Fruit fly (Drosophila melanogaster) whole organism, embryonic: ENCODE data around the gene pygo.

Source experiments
- Aef1 ChIP-seq: fragments of 200-800 bp; sonication (Bioruptor generic); IDR thresholded peaks from 3 replicates; pipeline ENCODE4 v1.3.6; 2022; ENCODE audit warnings: missing biosample characterization, missing genetic modification characterization
- C15 ChIP-seq: fragments of 200-800 bp; sonication (Bioruptor generic); IDR thresholded peaks from 3 replicates; pipeline ENCODE4 v1.3.6; 2022; ENCODE audit warnings: missing biosample characterization, missing genetic modification characterization
- CG10979 ChIP-seq: fragments of 200-800 bp; sonication (Bioruptor generic); optimal IDR thresholded peaks from 2 replicates; lab custom pipeline; 2018; ENCODE audit warnings: missing biosample characterization, mild to moderate bottlenecking, missing genetic modification characterization, moderate library complexity
- CG11723 ChIP-seq: fragments of 200-800 bp; sonication (Bioruptor generic); optimal IDR thresholded peaks from 2 replicates; lab custom pipeline; 2017; ENCODE audit warnings: missing biosample characterization, mild to moderate bottlenecking, missing genetic modification characterization
- CG12299 ChIP-seq: fragments of 200-800 bp; sonication (Bioruptor generic); optimal IDR thresholded peaks from 2 replicates; lab custom pipeline; 2018; ENCODE audit warnings: missing biosample characterization, mild to moderate bottlenecking, missing genetic modification characterization
- CG12391 ChIP-seq: fragments of 200-800 bp; sonication (Bioruptor generic); optimal IDR thresholded peaks from 3 replicates; lab custom pipeline; 2018; ENCODE audit warnings: missing biosample characterization, mild to moderate bottlenecking, missing genetic modification characterization, moderate library complexity
- CG15011 ChIP-seq: fragments of 200-800 bp; sonication (Bioruptor generic); optimal IDR thresholded peaks from 3 replicates; lab custom pipeline; 2018; ENCODE audit warnings: missing biosample characterization, mild to moderate bottlenecking, missing genetic modification characterization
- CG15696 ChIP-seq: fragments of 200-800 bp; sonication (Bioruptor generic); optimal IDR thresholded peaks from 2 replicates; lab custom pipeline; 2019; ENCODE audit warnings: missing biosample characterization, mild to moderate bottlenecking, missing genetic modification characterization, moderate library complexity
- CG1647 ChIP-seq: fragments of 200-800 bp; sonication (Bioruptor generic); optimal IDR thresholded peaks from 3 replicates; lab custom pipeline; 2016; ENCODE audit warnings: missing biosample characterization, missing genetic modification characterization
- CG16863 ChIP-seq: fragments of 200-800 bp; sonication (Bioruptor generic); optimal IDR thresholded peaks from 3 replicates; lab custom pipeline; 2016; ENCODE audit warnings: missing biosample characterization, missing genetic modification characterization
- CG17612 ChIP-seq: fragments of 200-800 bp; sonication (Bioruptor generic); IDR thresholded peaks from 2 replicates; pipeline ENCODE4 v1.3.6; 2022; ENCODE audit warnings: missing biosample characterization, missing genetic modification characterization
- CG1792 ChIP-seq: fragments of 200-800 bp; sonication (Bioruptor generic); optimal IDR thresholded peaks from 2 replicates; lab custom pipeline; 2016; ENCODE audit warnings: missing biosample characterization, missing genetic modification characterization
- CG1832 ChIP-seq: fragments of 200-800 bp; sonication (Bioruptor generic); optimal IDR thresholded peaks from 2 replicates; lab custom pipeline; 2017; ENCODE audit warnings: missing biosample characterization, mild to moderate bottlenecking, missing genetic modification characterization, inconsistent platforms
- CG34224 ChIP-seq: fragments of 200-800 bp; sonication (Bioruptor generic); IDR thresholded peaks from 3 replicates; pipeline ENCODE4 v1.3.6; 2022; ENCODE audit warnings: missing biosample characterization, missing genetic modification characterization; ENCODE audit not compliant: partially characterized antibody
- CG4707 ChIP-seq: fragments of 200-800 bp; sonication (Bioruptor generic); optimal IDR thresholded peaks from 2 replicates; lab custom pipeline; 2018; ENCODE audit warnings: missing biosample characterization, mild to moderate bottlenecking, missing genetic modification characterization, moderate library complexity
- CG6689 ChIP-seq: fragments of 200-800 bp; sonication (Bioruptor generic); IDR thresholded peaks from 2 replicates; pipeline ENCODE4 v1.3.6; 2022; ENCODE audit warnings: missing biosample characterization, missing genetic modification characterization
- CG6854 ChIP-seq: fragments of 200-800 bp; sonication (Bioruptor generic); optimal IDR thresholded peaks from 3 replicates; lab custom pipeline; 2017; ENCODE audit warnings: missing biosample characterization, mild to moderate bottlenecking, missing genetic modification characterization
- CG7928 ChIP-seq: fragments of 200-800 bp; sonication (Bioruptor generic); optimal IDR thresholded peaks from 2 replicates; lab custom pipeline; 2017; ENCODE audit warnings: missing biosample characterization, mild to moderate bottlenecking, missing genetic modification characterization
- CG7987 ChIP-seq: fragments of 200-800 bp; sonication (Bioruptor generic); optimal IDR thresholded peaks from 2 replicates; lab custom pipeline; 2018; ENCODE audit warnings: missing biosample characterization, mild to moderate bottlenecking, missing genetic modification characterization, moderate library complexity
- CG9215 ChIP-seq: fragments of 200-800 bp; sonication (Bioruptor generic); IDR thresholded peaks from 2 replicates; pipeline ENCODE4 v1.3.6; 2022; ENCODE audit warnings: missing biosample characterization, missing genetic modification characterization
- CG9932 ChIP-seq: fragments of 200-800 bp; sonication (Bioruptor generic); IDR thresholded peaks from 2 replicates; pipeline ENCODE4 v1.3.6; 2022; ENCODE audit warnings: missing biosample characterization, missing genetic modification characterization
- CTCF ChIP-seq: fragments of 200-800 bp; sonication (Bioruptor generic); optimal IDR thresholded peaks from 2 replicates; lab custom pipeline; 2017; ENCODE audit warnings: missing biosample characterization, mild to moderate bottlenecking, missing genetic modification characterization, moderate library complexity
- Dip3 ChIP-seq: fragments of 200-800 bp; sonication (Bioruptor generic); optimal IDR thresholded peaks from 3 replicates; lab custom pipeline; 2016; ENCODE audit warnings: missing biosample characterization, missing genetic modification characterization
- E2f1 ChIP-seq: fragments of 200-800 bp; sonication (Bioruptor generic); IDR thresholded peaks from 2 replicates; pipeline ENCODE4 v1.3.6; 2022; ENCODE audit warnings: missing biosample characterization, missing genetic modification characterization
- Fer1 ChIP-seq: fragments of 200-800 bp; sonication (Bioruptor generic); optimal IDR thresholded peaks from 2 replicates; lab custom pipeline; 2017; ENCODE audit warnings: missing biosample characterization, mild to moderate bottlenecking, missing genetic modification characterization
- HLH4C ChIP-seq: fragments of 200-800 bp; sonication (Bioruptor generic); IDR thresholded peaks from 3 replicates; pipeline ENCODE4 v1.3.6; 2022; ENCODE audit warnings: missing biosample characterization, missing genetic modification characterization; ENCODE audit not compliant: partially characterized antibody
- Kr ChIP-seq: fragments of 200-800 bp; sonication (Bioruptor generic); optimal IDR thresholded peaks from 2 replicates; lab custom pipeline; 2017; ENCODE audit warnings: missing biosample characterization, mild to moderate bottlenecking, missing genetic modification characterization
- MBD-R2 ChIP-seq: fragments of 200-800 bp; sonication (Bioruptor generic); IDR thresholded peaks from 2 replicates; pipeline ENCODE4 v1.3.6; 2022; ENCODE audit warnings: missing biosample characterization, missing genetic modification characterization
- NC2β ChIP-seq: fragments of 200-800 bp; sonication (Bioruptor generic); optimal IDR thresholded peaks from 2 replicates; lab custom pipeline; 2016; ENCODE audit warnings: missing biosample characterization, missing genetic modification characterization
- Poxn ChIP-seq: fragments of 200-800 bp; sonication (Bioruptor generic); IDR thresholded peaks from 2 replicates; pipeline ENCODE4 v1.3.6; 2022; ENCODE audit warnings: missing biosample characterization, missing genetic modification characterization
- Scr ChIP-seq: fragments of 200-800 bp; sonication (Bioruptor generic); IDR thresholded peaks from 2 replicates; pipeline ENCODE4 v1.3.6; 2022; ENCODE audit warnings: missing biosample characterization, missing genetic modification characterization; ENCODE audit not compliant: partially characterized antibody
- Spps ChIP-seq: fragments of 200-800 bp; sonication (Bioruptor generic); optimal IDR thresholded peaks from 2 replicates; lab custom pipeline; 2018; ENCODE audit warnings: missing biosample characterization, mild to moderate bottlenecking, missing genetic modification characterization
- Ssrp ChIP-seq: fragments of 200-800 bp; sonication (Bioruptor generic); optimal IDR thresholded peaks from 2 replicates; lab custom pipeline; 2018; ENCODE audit warnings: missing biosample characterization, mild to moderate bottlenecking, missing genetic modification characterization, moderate library complexity
- YL-1 ChIP-seq: fragments of 200-800 bp; sonication (Bioruptor generic); optimal IDR thresholded peaks from 3 replicates; lab custom pipeline; 2017; ENCODE audit warnings: missing biosample characterization, mild to moderate bottlenecking, missing genetic modification characterization
- ase ChIP-seq: fragments of 200-800 bp; sonication (Bioruptor generic); IDR thresholded peaks from 3 replicates; pipeline ENCODE4 v1.3.6; 2022; ENCODE audit warnings: missing biosample characterization, missing genetic modification characterization
- chif ChIP-seq, 2 experiments: fragments of 200-800 bp; sonication (Bioruptor generic); optimal IDR thresholded peaks; 3 replicates each; lab custom pipeline; 2016; ENCODE audit warnings: missing biosample characterization in 2 of 2, missing genetic modification characterization in 2 of 2
- crc ChIP-seq: fragments of 200-800 bp; sonication (Bioruptor generic); optimal IDR thresholded peaks from 2 replicates; lab custom pipeline; 2016; ENCODE audit warnings: missing biosample characterization, missing genetic modification characterization
- emc ChIP-seq: fragments of 200-800 bp; sonication (Bioruptor generic); optimal IDR thresholded peaks from 2 replicates; lab custom pipeline; 2016; ENCODE audit warnings: missing biosample characterization, missing genetic modification characterization
- ewg ChIP-seq: fragments of 200-800 bp; sonication (Bioruptor generic); optimal IDR thresholded peaks from 3 replicates; lab custom pipeline; 2017; ENCODE audit warnings: mild to moderate bottlenecking, missing biosample characterization, missing genetic modification reagents, missing genetic modification characterization
- ham ChIP-seq: fragments of 200-800 bp; sonication (Bioruptor generic); IDR thresholded peaks from 2 replicates; pipeline ENCODE4 v1.3.6; 2022; ENCODE audit warnings: missing biosample characterization, missing genetic modification characterization
- inv ChIP-seq: fragments of 200-800 bp; sonication (Bioruptor generic); IDR thresholded peaks from 2 replicates; pipeline ENCODE4 v1.3.6; 2022; ENCODE audit warnings: missing biosample characterization, missing genetic modification characterization; ENCODE audit not compliant: partially characterized antibody
- lola ChIP-seq, 3 experiments: fragments of >200 bp in 2 of 3; fragments of 200-800 bp in 1 of 3; sonication (Bioruptor generic) in 1 of 3; optimal IDR thresholded peaks; 2 replicates each; lab custom pipeline; 2017 to 2019; ENCODE audit warnings: missing biosample characterization in 3 of 3, missing genetic modification characterization in 3 of 3, mild to moderate bottlenecking in 1 of 3, moderate library complexity in 1 of 3
- mld ChIP-seq: fragments of 200-800 bp; sonication (Bioruptor generic); IDR thresholded peaks from 3 replicates; pipeline ENCODE4 v1.3.6; 2022; ENCODE audit warnings: missing biosample characterization, missing genetic modification characterization; ENCODE audit not compliant: partially characterized antibody
- nau ChIP-seq: fragments of 200-800 bp; sonication (Bioruptor generic); optimal IDR thresholded peaks from 3 replicates; lab custom pipeline; 2017; ENCODE audit warnings: missing biosample characterization, mild to moderate bottlenecking, missing genetic modification characterization, missing genetic modification reagents
- odd ChIP-seq: fragments of 200-800 bp; sonication (Bioruptor generic); optimal IDR thresholded peaks from 2 replicates; lab custom pipeline; 2017; ENCODE audit warnings: missing biosample characterization, mild to moderate bottlenecking, missing genetic modification characterization
- org-1 ChIP-seq: fragments of 200-800 bp; sonication (Bioruptor generic); optimal IDR thresholded peaks from 2 replicates; lab custom pipeline; 2017; ENCODE audit warnings: missing biosample characterization, missing genetic modification characterization
- seq ChIP-seq: fragments of 200-800 bp; sonication (Bioruptor generic); IDR thresholded peaks from 2 replicates; pipeline ENCODE4 v1.3.6; 2022; ENCODE audit warnings: missing biosample characterization, missing genetic modification characterization
- ssp ChIP-seq: fragments of 200-800 bp; sonication (Bioruptor generic); IDR thresholded peaks from 2 replicates; pipeline ENCODE4 v1.3.6; 2022; ENCODE audit warnings: missing biosample characterization, missing genetic modification characterization
- stc ChIP-seq: fragments of 200-800 bp; sonication (Bioruptor generic); IDR thresholded peaks from 2 replicates; pipeline ENCODE4 v1.3.6; 2022; ENCODE audit warnings: missing biosample characterization, missing genetic modification characterization
- zen ChIP-seq: fragments of 200-800 bp; sonication (Bioruptor generic); optimal IDR thresholded peaks from 3 replicates; lab custom pipeline; 2018; ENCODE audit warnings: missing biosample characterization, mild to moderate bottlenecking, missing genetic modification characterization, moderate library complexity
- zfh1 ChIP-seq: fragments of 200-800 bp; sonication (Bioruptor generic); IDR thresholded peaks from 3 replicates; pipeline ENCODE4 v1.3.6; 2022; ENCODE audit warnings: missing biosample characterization, missing genetic modification characterization

pygo gene

dm6 chr3R:31608438-31609188, 28.1 kb upstream of the pygo start (continued):
- TF ChIP-seq CG15011 (GFP tag; lab: Kevin White, UChicago) (no peak), Spps (tag; lab: Kevin White, UChicago) (no peak), Fer1 (peak; percentile 13), HLH4C (no peak), CG11723 (no peak), CG7987 (GFP tag; lab: Kevin White, UChicago) (no peak), stc (no peak), C15 (GFP tag; lab: Robert Waterston, UW) (no peak), E2f1 (GFP tag; lab: Robert Waterston, UW) (no peak), CG9932 (GFP tag; lab: Robert Waterston, UW) (no peak), CG12299 (tag; lab: Kevin White, UChicago) (peak; percentile 15), ssp (no peak), CG7928 (GFP tag; lab: Kevin White, UChicago) (no peak), inv (GFP tag; lab: Robert Waterston, UW) (no peak), Scr (GFP tag; lab: Robert Waterston, UW) (no peak), ewg (no peak), Ssrp (no peak), ase (GFP tag; lab: Robert Waterston, UW) (no peak), ham (no peak), nau (no peak), CG15696 (tag; lab: Kevin White, UChicago) (no peak), odd (GFP tag; lab: Kevin White, UChicago) (no peak), CG17612 (no peak), Kr (no peak), NC2β (GFP tag; lab: Kevin White, UChicago) (no peak), zfh1 (GFP tag; lab: Robert Waterston, UW) (no peak), CG1647 (no peak), CG9215 (GFP tag; lab: Robert Waterston, UW) (no peak), emc (GFP tag; lab: Kevin White, UChicago) (no peak), CG10979 (tag; lab: Kevin White, UChicago) (no peak), CTCF (GFP tag; lab: Kevin White, UChicago) (no peak), CG12391 (tag; lab: Kevin White, UChicago) (no peak), Dip3 (GFP tag; lab: Kevin White, UChicago) (no peak), org-1 (GFP tag; lab: Kevin White, UChicago) (no peak), Aef1 (GFP tag; lab: Robert Waterston, UW) (no peak), mld (no peak), YL-1 (peak; percentile 43), chif (GFP tag; optimal IDR thresholded peaks at IDR 0.05; lab: Kevin White, UChicago) (no peak), seq (GFP tag; lab: Robert Waterston, UW) (no peak), lola (GFP tag; optimal IDR thresholded peaks at IDR 0.05; lab: Kevin White, UChicago) (peak in 1 of 3 experiments; percentile 66), CG6854 (GFP tag; lab: Kevin White, UChicago) (no peak), MBD-R2 (GFP tag; lab: Robert Waterston, UW) (no peak), crc (GFP tag; lab: Kevin White, UChicago) (peak; percentile 4), CG6689 (GFP tag; lab: Robert Waterston, UW) (no peak), zen (tag; lab: Kevin White, UChicago) (no peak), CG16863 (no peak), CG1792 (GFP tag; lab: Kevin White, UChicago) (no peak), CG4707 (GFP tag; lab: Kevin White, UChicago) (no peak), CG34224 (GFP tag; lab: Robert Waterston, UW) (no peak), Poxn (no peak), CG1832 (peak; percentile 86)
